Fruit fly (Drosophila melanogaster): ENCODE measurements around the gene CG7860.

DNA sequence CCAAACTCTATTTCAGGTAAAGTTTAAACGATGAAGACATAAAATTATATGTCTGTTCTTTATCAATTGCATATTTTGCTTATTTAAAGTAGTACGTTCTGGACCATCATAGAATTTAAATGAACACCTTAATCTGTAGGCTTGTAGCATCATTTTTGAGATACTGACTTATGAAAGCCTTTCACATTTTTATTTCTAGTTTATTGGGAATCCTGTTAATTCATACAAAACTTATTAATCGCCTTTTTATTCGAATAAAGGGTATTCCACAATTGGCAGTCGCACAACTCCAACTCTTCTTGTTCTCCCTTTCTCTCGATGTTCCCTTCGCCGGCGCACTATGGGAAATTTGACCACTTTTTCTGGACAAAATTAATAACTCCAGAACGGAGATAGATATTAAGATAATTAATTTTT, 16.3 kb upstream of the CG7860 start:
- TF ChIP-seq usp (GFP tag; optimal IDR thresholded peaks at IDR 0.05) (no peak), EcR (GFP tag; optimal IDR thresholded peaks at IDR 0.05) (no peak)

All from whole organism.